Fruit fly (Drosophila melanogaster) S2 (cell line): Measurements from ENCODE around the gene Sfp93F.
"Not testable (repeated sequence)": the region's sequence is repeated elsewhere in the genome, so short reads cannot be mapped to it uniquely, and the experiment has no call there.

ENCODE experiments used
- CG8478 ChIP-seq: fragments of >200 bp; optimal IDR thresholded peaks from 2 replicates; lab custom pipeline; 2018
- CTCF ChIP-seq, 2 experiments: fragments of >200 bp; optimal IDR thresholded peaks; 2 replicates each; lab custom pipeline; 2018

Sfp93F gene

DNA sequence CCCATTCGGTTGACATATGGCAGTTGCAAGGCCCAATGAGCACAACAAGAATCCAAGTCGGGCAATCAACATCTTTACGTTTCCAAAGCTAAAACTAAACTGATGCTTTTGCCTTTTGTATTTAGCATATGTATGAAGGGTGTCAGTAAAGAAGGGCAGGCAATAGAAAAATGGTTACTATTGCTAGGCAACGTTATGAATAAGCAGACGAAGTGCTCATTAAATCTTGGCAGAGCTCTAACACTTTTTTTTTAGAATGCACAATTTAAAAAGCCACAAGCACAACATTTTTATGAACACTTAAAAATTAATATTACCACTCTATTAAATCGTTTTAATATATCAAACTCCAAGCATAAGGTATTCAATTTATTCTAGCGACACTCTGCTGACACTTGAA is at the start of gene Sfp93F:
Sfp93F (minus strand) TSS at position 101 of the 400 bp plus-strand sequence.
- TF ChIP-seq CTCF (optimal IDR thresholded peaks at IDR 0.05; lab: Kevin White, UChicago); CG8478 (lab: Kevin White, UChicago): not testable (repeated sequence)

DNA sequence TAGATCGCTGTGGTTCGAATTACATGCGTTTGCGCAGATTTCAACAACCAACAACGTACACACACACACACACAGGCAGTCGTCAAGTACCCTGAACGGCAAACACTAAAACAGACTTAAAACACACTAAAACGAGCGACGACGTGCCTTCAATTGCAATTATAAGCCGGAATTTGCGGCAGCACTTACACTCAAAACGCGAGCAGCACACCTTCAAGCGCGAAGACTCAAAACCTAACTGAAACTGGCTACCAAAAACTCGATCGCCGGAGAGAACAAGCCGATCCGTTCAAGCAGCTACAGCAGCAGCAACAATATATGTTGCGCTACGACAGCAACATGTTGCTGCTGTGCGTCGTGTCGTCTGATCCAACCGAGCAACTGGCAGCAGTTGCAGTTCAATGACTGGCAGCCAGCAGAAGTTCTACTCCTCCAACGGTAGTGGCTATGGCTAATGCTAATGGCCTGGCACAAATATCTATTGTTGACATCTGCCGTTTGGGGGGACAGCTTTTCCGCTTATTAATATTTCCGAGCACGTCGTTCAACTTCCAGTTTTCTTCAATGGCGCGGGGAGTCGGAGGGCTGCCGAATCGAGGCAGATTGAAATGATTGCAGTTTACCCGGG is 46.3 kb upstream of the Sfp93F start, which contains the start of gene tsl:
tsl (minus strand) TSS at position 242 of the 628 bp plus-strand sequence.
- TF ChIP-seq CTCF (optimal IDR thresholded peaks at IDR 0.05; lab: Kevin White, UChicago) (no peak), CG8478 (lab: Kevin White, UChicago) (no peak)

DNA sequence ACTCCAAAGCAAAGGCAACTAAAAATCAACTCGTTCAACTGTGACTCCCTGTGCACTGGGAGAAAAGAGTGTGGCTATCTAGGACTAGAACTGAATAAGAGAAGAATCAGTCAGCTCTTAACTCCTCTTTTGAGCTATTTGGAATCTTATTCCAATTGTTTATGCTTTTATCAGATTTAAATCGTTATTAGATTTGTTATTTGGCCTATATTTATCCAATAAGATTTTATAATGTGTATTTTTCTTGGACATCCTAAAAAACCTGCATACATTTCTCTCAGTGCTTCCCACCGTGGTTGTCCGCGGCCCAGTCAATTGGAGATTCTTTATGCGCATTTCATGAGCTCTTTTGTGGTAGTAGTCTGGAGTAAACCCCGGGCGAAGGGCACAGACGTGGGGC is 45.4 kb upstream of the Sfp93F start:
- no peak for TF ChIP-seq CTCF (optimal IDR thresholded peaks at IDR 0.05; lab: Kevin White, UChicago)
- no peak for TF ChIP-seq CG8478 (lab: Kevin White, UChicago)

DNA sequence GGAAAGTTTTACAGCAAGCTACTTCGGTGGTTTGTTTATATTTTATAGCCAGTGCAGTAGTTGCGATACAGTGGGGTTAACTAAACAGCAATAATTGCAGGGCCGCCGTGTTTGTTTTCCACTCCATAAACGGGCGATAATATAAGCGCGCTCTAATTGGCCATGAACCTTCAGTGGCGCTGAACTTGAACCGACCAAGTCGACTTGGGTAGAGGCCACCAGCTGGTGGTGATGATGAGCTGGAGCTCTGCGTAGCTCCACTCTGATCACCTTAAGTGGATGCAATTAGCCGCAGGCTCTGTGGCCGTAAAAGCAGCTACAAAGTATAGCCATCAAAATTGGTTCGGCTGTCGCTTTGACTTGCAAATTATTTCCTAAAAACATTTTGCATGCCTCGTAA is 44.0 kb upstream of the Sfp93F start:
- TF ChIP-seq CTCF (optimal IDR thresholded peaks at IDR 0.05; lab: Kevin White, UChicago) (no peak), CG8478 (lab: Kevin White, UChicago) (no peak)

DNA sequence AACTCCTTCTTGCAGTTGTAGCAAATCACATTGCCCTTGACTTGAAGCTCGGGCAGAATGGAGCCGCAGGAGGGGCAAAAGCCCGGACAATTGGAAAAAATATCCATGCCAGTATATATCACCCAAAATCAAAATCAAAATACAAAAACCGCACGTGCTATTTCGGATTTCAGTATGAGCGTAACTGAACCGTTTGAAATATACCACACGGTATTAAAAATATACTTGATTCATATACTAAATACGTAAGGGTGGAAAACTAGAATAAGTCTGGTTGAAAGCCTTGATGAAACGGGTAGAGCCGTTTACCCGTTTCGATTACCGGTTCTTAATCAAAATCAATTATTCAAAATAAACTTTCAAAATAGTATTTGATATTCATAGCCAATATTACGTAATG is 41.6 kb upstream of the Sfp93F start, which contains the start of gene Polr1H:
Polr1H (minus strand) TSS at position 188 of the 400 bp plus-strand sequence.
- no peak for TF ChIP-seq CG8478 (lab: Kevin White, UChicago)
- peak in 1 of 2 experiments; percentile 41 for TF ChIP-seq CTCF (optimal IDR thresholded peaks at IDR 0.05; lab: Kevin White, UChicago)

DNA sequence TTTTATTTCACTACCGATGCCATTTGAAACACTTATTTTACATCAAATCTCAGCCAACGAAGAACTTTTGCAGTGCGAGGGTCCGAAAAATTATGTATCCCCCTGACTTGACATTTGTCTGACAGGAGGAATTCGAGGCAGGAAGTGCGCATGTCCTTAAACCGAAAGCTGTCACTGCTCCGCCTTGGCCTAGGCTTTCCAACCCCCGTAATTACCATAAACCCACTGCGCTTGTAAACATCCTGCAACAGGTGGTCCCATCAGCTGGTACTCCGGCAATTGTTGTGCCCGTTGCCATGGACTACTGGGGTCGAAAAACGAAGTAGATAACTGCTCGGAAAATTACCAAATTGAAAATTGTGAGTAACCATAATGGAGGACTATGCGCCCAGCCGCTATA is 39.7 kb upstream of the Sfp93F start, which contains the start of the genes GABA-B-R2 and CG6800:
GABA-B-R2 (minus strand) TSS at position 75 of the 400 bp plus-strand sequence.
CG6800 (plus strand) TSS at position 373 of the 400 bp plus-strand sequence.
- TF ChIP-seq CTCF (optimal IDR thresholded peaks at IDR 0.05; lab: Kevin White, UChicago) (no peak), CG8478 (lab: Kevin White, UChicago) (no peak)

DNA sequence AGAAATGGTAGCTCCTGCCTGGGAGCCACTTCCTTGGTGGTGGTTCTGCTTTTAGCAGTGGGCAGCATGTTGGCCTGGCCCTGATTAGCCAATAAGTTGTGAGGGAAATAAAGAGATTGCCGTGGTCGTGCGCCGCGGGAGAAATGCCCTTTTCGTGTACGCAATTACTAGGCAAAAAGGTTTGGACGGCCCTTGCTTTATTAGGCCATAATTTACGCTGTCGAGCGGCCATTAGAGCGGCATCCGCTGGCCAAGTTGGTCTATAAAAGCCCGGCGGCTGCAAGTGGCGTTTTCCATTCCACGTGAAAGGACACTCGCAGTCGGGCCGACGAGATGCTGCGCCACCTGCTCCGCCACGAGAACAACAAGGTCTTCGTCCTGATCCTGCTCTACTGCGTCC is 33.1 kb upstream of the Sfp93F start, which contains the start of gene Burs:
Burs (plus strand) TSS at position 301 of the 400 bp plus-strand sequence.
- TF ChIP-seq CTCF (optimal IDR thresholded peaks at IDR 0.05; lab: Kevin White, UChicago): no peak
- no peak for TF ChIP-seq CG8478 (lab: Kevin White, UChicago)

DNA sequence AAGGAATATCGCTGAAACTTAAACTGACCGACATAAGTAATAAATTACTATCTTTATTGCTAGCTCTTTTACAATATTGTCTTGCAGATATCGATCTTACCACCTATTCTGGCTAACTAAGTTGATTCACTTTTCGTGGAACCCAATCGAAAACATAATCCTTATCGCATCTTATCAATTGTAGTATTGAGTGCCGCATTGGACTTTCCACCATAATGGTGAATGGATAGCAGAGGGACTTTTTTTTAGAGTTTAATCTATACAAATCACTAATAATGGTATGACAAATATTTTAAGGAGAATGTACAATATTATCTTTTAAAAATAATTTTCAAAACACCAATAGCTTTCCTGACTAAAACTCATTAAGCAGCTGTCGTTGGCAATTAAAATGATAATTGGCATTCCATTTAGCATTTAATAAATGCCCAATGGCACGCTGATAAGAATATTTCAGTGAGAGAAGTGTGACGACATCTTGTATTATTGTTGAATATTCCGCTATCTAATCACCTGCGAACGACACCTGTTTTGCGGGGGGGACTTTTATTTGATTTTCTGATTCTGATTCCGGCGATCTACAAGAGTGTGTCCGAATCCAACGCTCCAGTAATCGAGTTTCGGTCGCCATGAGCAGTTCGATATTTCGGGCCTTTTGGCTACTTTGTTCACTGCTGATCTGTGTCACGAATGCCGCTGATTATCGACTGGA is 22.2 kb upstream of the Sfp93F start, which contains the start of gene CG42335:
CG42335 (plus strand) TSS at position 620 of the 712 bp plus-strand sequence.
- TF ChIP-seq CG8478 (lab: Kevin White, UChicago): no peak
- TF ChIP-seq CTCF (optimal IDR thresholded peaks at IDR 0.05; lab: Kevin White, UChicago): no peak

DNA sequence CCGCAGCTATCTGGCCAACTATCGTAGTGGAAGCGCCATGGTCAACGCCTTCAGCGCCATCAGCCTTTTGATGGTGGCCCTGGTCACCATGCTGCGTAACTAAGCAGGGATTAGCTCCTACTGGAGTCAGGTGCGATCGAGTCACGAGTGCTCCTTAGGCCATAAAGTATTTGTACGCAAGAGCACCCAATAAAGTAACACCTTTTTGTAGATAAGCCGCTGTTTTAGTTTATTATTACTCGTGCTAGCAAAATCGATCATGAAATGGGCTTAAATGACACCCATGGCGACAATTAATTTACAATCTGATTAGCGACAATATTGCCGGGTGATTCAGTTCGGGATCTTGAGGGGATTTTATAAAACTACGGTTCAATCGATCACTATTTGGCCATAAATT is 21.5 kb upstream of the Sfp93F start:
- no peak for TF ChIP-seq CG8478 (lab: Kevin White, UChicago)
- TF ChIP-seq CTCF (optimal IDR thresholded peaks at IDR 0.05; lab: Kevin White, UChicago): no peak

DNA sequence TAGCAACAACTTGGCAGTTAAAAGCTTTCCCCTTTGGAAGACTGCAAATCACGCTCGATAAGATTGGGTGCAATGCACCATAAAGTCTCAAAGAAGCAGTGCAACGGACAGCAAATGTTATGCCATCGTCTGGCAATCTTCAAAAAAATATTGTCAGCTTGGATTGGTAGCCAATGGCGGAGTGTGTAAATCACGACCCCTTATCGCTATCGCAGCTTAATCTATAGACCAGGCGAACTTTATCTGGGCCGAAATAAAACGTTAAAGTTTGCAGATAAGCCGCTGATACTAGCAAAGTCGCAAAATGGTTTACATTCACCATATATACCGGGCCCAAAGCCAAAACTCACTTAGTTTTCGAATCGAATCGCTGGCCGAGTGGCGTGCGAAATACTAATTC is 17.9 kb upstream of the Sfp93F start, which contains the start of gene CG31198:
CG31198 (plus strand) TSS at position 351 of the 400 bp plus-strand sequence.
- TF ChIP-seq CG8478 (lab: Kevin White, UChicago) (no peak), CTCF (optimal IDR thresholded peaks at IDR 0.05; lab: Kevin White, UChicago) (no peak)

DNA sequence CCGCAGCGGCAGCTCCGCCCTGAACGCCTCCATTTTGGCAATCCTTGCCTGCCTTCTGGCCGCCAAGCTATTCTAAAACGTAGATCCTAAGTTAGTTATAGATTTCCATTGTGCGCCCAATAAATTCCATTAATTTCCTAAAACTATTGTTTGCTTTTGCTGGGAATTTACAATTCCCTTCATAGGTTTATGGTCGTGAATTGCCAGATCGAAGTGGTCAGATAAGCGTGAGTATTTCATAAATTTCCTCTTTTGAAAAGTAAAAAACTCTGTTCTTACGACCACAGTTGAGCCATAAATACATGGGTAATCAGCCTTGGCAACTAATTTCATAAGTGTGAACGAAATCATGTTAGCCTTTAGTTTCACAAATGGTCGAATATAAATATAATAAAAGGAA is 17.0 kb upstream of the Sfp93F start:
- TF ChIP-seq CG8478 (lab: Kevin White, UChicago): no peak
- no peak for TF ChIP-seq CTCF (optimal IDR thresholded peaks at IDR 0.05; lab: Kevin White, UChicago)

DNA sequence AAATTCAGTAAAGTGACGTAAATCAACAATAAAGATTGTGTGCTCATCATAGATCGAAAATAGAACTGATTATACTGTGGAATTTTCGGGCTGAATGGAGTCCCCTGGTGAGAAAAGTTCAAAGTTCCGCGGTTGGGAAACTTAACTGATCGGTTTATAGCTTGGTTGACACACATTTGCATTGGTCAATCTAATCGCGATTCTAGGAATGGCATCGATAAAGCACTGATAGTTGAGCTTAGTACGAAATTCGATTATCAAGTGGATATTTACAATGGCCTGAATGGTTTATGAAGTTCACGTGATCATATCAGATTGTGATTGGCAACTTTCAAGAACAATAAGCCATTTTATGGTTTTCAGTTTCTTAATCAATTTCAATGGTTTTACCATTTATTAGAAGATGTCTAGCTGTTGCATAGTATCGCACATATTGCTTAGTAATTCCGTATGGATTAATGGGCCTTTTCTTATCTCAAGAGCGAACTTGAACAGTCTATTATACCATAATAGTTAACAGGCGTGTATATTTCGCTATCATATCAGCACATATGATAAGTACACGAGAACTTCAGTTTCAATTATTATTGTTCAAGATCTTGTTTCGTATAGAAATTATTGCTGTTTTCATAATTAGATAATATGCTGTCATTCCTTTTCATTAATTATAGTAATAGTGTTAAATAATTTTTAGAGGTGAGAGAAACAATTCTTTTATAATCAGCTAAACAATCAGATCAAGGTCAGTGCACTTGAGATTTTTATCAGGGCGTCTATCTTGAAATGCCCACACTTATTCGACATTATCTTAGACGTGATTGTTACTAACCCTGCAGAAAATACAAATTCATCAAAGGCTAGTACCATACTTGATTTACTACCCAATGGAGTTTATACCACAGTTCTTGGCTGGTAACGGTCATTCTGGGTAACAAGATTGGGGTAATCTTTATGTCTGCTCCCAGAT is 13.1 kb upstream of the Sfp93F start, which contains the start of gene CG31233:
CG31233 (plus strand) TSS at position 900 of the 967 bp plus-strand sequence.
- TF ChIP-seq CTCF (optimal IDR thresholded peaks at IDR 0.05; lab: Kevin White, UChicago) (no peak), CG8478 (lab: Kevin White, UChicago) (no peak)

DNA sequence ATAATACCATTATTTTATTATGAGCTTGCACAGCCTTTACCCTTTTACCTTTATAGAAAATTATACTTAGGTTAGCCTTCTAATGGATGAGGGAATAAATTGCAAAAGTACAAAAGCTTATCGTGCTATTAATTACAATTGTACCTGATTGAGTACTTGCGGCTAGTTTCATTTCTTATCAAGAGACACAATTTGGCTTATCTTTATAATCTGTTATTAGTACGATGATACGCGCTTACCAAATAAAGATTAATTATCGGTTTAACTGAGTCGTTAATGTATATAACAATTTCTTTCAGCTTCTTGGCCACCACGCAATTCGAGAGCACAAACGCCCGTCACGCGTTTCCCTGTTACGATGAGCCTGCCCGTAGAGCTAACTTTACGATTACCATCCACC is 9.8 kb upstream of the Sfp93F start:
- TF ChIP-seq CG8478 (lab: Kevin White, UChicago): no peak
- TF ChIP-seq CTCF (optimal IDR thresholded peaks at IDR 0.05; lab: Kevin White, UChicago): no peak

DNA sequence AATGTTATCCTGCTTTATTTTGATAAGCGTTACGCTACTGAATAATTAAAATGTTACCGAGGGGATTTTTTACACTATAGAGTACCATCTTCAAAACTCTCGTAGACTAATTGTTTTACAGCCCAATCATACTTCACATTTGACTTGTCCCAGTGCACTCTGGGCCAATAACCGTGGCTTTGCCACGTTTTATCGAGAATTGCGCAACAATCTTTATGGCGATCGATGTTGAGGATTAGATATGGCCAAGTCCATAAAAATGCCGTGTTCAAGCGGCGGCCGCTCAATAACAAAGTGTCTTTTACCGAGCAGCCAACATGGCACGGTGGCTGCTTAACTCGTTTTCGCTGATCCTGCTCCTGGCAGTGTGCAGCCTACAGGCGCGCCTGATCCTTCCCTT is 8.9 kb upstream of the Sfp93F start, which contains the start of gene CG31343:
CG31343 (plus strand) TSS at position 279 of the 400 bp plus-strand sequence.
- TF ChIP-seq CG8478 (lab: Kevin White, UChicago) (no peak), CTCF (optimal IDR thresholded peaks at IDR 0.05; lab: Kevin White, UChicago) (no peak)
